Worm (Caenorhabditis elegans): ENCODE data around the gene nspc-20.

Gene nspc-20

DNA sequence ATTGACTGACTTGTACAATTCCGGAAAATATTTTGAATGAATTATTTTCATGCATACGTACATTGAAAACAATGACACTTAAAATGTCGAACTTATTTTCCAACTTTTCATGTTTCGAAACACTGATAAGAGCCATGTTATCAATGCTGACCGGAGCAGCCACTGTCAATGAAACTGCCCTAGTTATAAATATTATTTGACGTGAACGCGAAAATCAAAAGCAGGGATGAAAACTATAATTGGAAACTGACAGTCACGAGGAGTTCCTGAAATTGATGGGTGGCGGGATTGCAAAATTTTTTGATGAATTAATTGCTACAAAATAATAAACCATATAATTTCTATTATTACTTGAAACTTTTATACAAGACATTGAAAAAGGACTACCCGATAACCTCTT lies 9.5 kb upstream of the nspc-20 start:
- TF ChIP-seq ham-2 (GFP tag; optimal IDR thresholded peaks at IDR 0.05) (no peak), lsy-2 (tag; optimal IDR thresholded peaks at IDR 0.05) (no peak), M03D4.4 (tag; optimal IDR thresholded peaks at IDR 0.05) (no peak), unc-39 (tag; optimal IDR thresholded peaks at IDR 0.05) (no peak), bed-3 (GFP tag; optimal IDR thresholded peaks at IDR 0.05) (no peak), ces-1 (GFP tag; optimal IDR thresholded peaks at IDR 0.05) (no peak), nhr-76 (tag; optimal IDR thresholded peaks at IDR 0.05) (no peak), elt-3 (tag; optimal IDR thresholded peaks at IDR 0.05) (no peak), nhr-12 (tag; optimal IDR thresholded peaks at IDR 0.05) (no peak), zip-8 (tag; optimal IDR thresholded peaks at IDR 0.05) (no peak), unc-120 (tag; optimal IDR thresholded peaks at IDR 0.05; ENCODE audit: poor library complexity, severe bottlenecking) (no peak), lin-32 (GFP tag; optimal IDR thresholded peaks at IDR 0.05) (no peak), ceh-43 (GFP tag; optimal IDR thresholded peaks at IDR 0.05) (no peak), ceh-39 (tag; optimal IDR thresholded peaks at IDR 0.05) (no peak), hlh-1 (tag; optimal IDR thresholded peaks at IDR 0.05) (no peak), cnd-1 (tag; optimal IDR thresholded peaks at IDR 0.05) (no peak), nhr-2 (tag; optimal IDR thresholded peaks at IDR 0.05) (no peak)

DNA sequence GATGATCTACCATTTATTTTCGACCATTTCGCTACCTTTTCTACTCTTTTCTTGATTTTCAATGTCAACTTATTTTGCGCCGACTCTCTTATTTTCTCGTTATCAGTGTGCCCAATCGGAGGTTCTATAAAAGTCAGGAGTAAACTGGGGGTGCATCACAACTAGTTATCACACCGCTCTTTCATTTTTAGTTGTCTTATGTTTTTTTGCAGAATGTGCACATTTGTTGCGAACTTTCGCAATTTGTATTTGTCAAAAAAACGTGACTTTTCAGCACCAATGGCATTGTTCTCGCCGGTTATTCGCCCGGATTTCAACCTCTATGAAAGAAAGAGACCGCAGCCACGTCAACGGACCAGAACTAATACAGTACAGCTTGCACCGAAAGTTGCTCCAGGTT lies 7.6 kb upstream of the nspc-20 start:
- no peak for TF ChIP-seq drap-1 (GFP tag; optimal IDR thresholded peaks at IDR 0.05)
- no peak for TF ChIP-seq elt-3 (tag; optimal IDR thresholded peaks at IDR 0.05)
- TF ChIP-seq lin-32 (GFP tag; optimal IDR thresholded peaks at IDR 0.05), result no peak
- TF ChIP-seq ceh-43 (GFP tag; optimal IDR thresholded peaks at IDR 0.05), result no peak
- TF ChIP-seq mab-5 (tag; optimal IDR thresholded peaks at IDR 0.05), result no peak
- TF ChIP-seq M03D4.4 (tag; optimal IDR thresholded peaks at IDR 0.05), result no peak
- no peak for TF ChIP-seq ztf-11 (tag; optimal IDR thresholded peaks at IDR 0.05)
- TF ChIP-seq ham-2 (GFP tag; optimal IDR thresholded peaks at IDR 0.05), result no peak
- TF ChIP-seq hlh-1 (tag; optimal IDR thresholded peaks at IDR 0.05), result no peak
- no peak for TF ChIP-seq cnd-1 (tag; optimal IDR thresholded peaks at IDR 0.05)
- no peak for TF ChIP-seq nhr-2 (tag; optimal IDR thresholded peaks at IDR 0.05)
- no peak for TF ChIP-seq unc-39 (tag; optimal IDR thresholded peaks at IDR 0.05)
- no peak for TF ChIP-seq nhr-76 (tag; optimal IDR thresholded peaks at IDR 0.05)
- TF ChIP-seq nhr-237 (tag; optimal IDR thresholded peaks at IDR 0.05), result no peak
- no peak for TF ChIP-seq sptf-1 (tag; optimal IDR thresholded peaks at IDR 0.05)
- no peak for TF ChIP-seq tbx-8 (GFP tag; optimal IDR thresholded peaks at IDR 0.05)
- TF ChIP-seq flh-1 (GFP tag; optimal IDR thresholded peaks at IDR 0.05), result no peak
- TF ChIP-seq unc-120 (tag; optimal IDR thresholded peaks at IDR 0.05; ENCODE audit: poor library complexity, severe bottlenecking), result no peak
- no peak for TF ChIP-seq ces-1 (GFP tag; optimal IDR thresholded peaks at IDR 0.05)

DNA sequence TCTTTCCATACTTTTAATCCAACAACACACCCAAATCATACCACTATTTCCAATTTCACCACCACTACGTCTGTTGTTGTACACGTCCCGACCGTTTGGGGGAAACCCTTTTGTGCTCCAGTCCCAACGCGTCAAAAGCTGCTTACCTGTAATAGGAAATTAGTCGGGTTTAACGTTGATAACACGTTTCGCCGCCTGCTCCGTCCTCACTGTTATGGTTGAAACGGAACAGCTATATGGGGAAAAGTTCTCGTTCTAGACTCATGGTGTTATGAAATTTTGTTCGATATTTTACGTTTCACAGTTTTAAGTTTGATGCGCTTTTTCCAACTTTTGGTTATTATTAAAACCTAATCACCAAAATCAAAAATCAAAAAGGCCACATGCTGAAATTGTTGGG lies 5.9 kb upstream of the nspc-20 start:
- TF ChIP-seq lin-13 (tag; optimal IDR thresholded peaks at IDR 0.05) (no peak), unc-120 (tag; optimal IDR thresholded peaks at IDR 0.05; ENCODE audit: poor library complexity, severe bottlenecking) (no peak), ham-2 (GFP tag; optimal IDR thresholded peaks at IDR 0.05) (no peak), sptf-1 (tag; optimal IDR thresholded peaks at IDR 0.05) (no peak), ceh-39 (tag; optimal IDR thresholded peaks at IDR 0.05) (no peak), blmp-1 (tag; optimal IDR thresholded peaks at IDR 0.05) (no peak), nhr-28 (tag; optimal IDR thresholded peaks at IDR 0.05) (no peak), hlh-1 (tag; optimal IDR thresholded peaks at IDR 0.05) (no peak), elt-3 (tag; optimal IDR thresholded peaks at IDR 0.05) (no peak), nhr-76 (tag; optimal IDR thresholded peaks at IDR 0.05) (no peak), ces-1 (GFP tag; optimal IDR thresholded peaks at IDR 0.05) (no peak), sem-2 (GFP tag; optimal IDR thresholded peaks at IDR 0.05) (no peak), lin-32 (GFP tag; optimal IDR thresholded peaks at IDR 0.05) (no peak), M03D4.4 (tag; optimal IDR thresholded peaks at IDR 0.05) (no peak), nhr-237 (tag; optimal IDR thresholded peaks at IDR 0.05) (no peak), flh-1 (GFP tag; optimal IDR thresholded peaks at IDR 0.05) (no peak), ztf-11 (tag; optimal IDR thresholded peaks at IDR 0.05) (no peak), snpc-4 (tag; optimal IDR thresholded peaks at IDR 0.05) (no peak)

DNA sequence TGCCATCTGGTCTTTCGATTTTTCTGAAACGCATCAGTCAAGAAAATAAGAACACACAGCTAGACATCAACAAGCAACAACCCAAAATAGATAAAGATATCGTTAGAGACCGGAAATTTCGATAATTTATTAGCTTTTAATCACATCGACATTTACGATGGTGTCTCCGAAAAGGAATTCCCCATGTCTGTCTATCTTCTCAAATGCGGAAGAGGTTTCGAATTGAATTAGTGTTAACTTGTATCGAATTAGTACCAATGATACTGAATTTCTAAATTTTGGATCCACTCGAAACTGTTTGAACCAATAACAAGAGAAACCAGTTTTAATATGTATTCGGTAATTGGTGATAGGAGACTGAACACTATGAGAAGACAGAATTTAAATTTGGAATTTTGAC lies 4.6 kb upstream of the nspc-20 start:
- no peak for TF ChIP-seq M03D4.4 (tag; optimal IDR thresholded peaks at IDR 0.05)
- no peak for TF ChIP-seq lin-32 (GFP tag; optimal IDR thresholded peaks at IDR 0.05)
- TF ChIP-seq sem-2 (GFP tag; optimal IDR thresholded peaks at IDR 0.05), result no peak
- no peak for TF ChIP-seq nhr-28 (tag; optimal IDR thresholded peaks at IDR 0.05)
- TF ChIP-seq unc-39 (tag; optimal IDR thresholded peaks at IDR 0.05), result no peak
- TF ChIP-seq cnd-1 (tag; optimal IDR thresholded peaks at IDR 0.05), result no peak
- TF ChIP-seq ceh-83 (GFP tag; optimal IDR thresholded peaks at IDR 0.05), result no peak
- no peak for TF ChIP-seq ces-1 (GFP tag; optimal IDR thresholded peaks at IDR 0.05)
- no peak for TF ChIP-seq elt-3 (tag; optimal IDR thresholded peaks at IDR 0.05)
- TF ChIP-seq flh-1 (GFP tag; optimal IDR thresholded peaks at IDR 0.05), result no peak
- no peak for TF ChIP-seq nhr-237 (tag; optimal IDR thresholded peaks at IDR 0.05)
- no peak for TF ChIP-seq snpc-4 (tag; optimal IDR thresholded peaks at IDR 0.05)

DNA sequence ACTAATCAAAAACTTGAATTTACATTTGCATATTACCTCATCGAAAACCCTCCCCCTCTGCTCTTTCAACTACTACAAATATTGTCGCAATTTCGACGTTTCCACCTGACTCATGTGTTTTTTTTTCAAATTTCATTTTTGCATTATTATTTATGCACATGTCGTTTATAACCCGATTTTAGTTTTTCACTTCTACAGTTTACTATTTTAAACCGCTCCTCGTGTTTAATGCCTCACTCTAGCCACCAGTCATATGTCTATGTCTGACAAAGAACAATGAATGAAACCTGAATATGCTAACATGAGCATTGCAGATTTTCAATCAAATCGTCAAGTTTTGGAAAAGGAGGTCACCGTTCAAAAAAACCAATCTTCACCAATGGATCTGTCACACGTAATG lies 4.1 kb upstream of the nspc-20 start, which contains the start of gene T24C2.5:
TSS of gene T24C2.5 (plus strand) at position 301 of the 400 bp plus-strand sequence.
- TF ChIP-seq mab-5 (tag; optimal IDR thresholded peaks at IDR 0.05) (no peak), unc-62 (GFP tag; optimal IDR thresholded peaks at IDR 0.05) (no peak), ces-1 (GFP tag; optimal IDR thresholded peaks at IDR 0.05) (no peak), lsy-2 (tag; optimal IDR thresholded peaks at IDR 0.05) (no peak), lin-32 (GFP tag; optimal IDR thresholded peaks at IDR 0.05) (no peak), unc-39 (tag; optimal IDR thresholded peaks at IDR 0.05) (no peak), mep-1 (tag; optimal IDR thresholded peaks at IDR 0.05) (no peak), mls-2 (tag; optimal IDR thresholded peaks at IDR 0.05) (no peak), ham-2 (GFP tag; optimal IDR thresholded peaks at IDR 0.05) (no peak), blmp-1 (tag; optimal IDR thresholded peaks at IDR 0.05) (no peak), ztf-11 (tag; optimal IDR thresholded peaks at IDR 0.05) (no peak), nhr-76 (tag; optimal IDR thresholded peaks at IDR 0.05) (no peak), flh-1 (GFP tag; optimal IDR thresholded peaks at IDR 0.05) (no peak), tbx-8 (GFP tag; optimal IDR thresholded peaks at IDR 0.05) (no peak)
